Fruit fly (Drosophila melanogaster): Measurements from ENCODE around the gene CG17712.

CG17712 gene

DNA sequence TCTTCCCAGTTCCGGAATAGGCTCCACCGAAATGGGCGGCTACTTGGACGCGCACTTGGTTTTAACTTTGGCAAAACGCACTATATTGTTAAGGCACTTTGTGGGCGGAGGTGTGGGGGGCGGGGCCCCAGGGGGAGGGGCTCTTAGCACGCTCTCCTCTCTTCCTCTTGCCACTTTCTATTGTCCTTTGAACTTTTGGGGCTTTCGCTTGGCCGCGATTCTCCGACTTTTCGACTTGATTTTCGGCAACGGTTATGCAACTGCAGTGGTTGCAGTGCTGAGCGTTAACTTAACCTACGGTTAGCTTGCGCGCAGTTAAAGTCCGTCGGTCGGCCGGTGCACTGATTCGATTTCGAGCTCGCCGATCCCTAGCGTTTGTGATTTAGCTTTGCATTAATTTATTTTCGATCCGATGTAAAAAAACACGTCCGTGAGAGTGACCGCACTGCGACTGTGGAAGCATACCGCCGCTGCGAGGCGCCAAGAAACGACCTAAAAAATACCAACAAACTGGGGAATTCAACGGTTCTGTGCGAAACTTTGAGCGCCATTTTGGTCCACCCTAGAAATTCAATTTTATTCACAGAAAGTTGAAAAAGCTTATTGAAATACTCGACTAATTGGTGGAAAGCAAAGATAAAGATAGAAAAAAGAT, 27.9 kb downstream of the CG17712 start, which contains the start of gene Rim2 (continued):
- peak; percentile 28 for TF ChIP-seq CG3995 (GFP tag; optimal IDR thresholded peaks at IDR 0.05)
- peak; percentile 72 for TF ChIP-seq CG12659 (GFP tag; optimal IDR thresholded peaks at IDR 0.05)
- no peak for TF ChIP-seq kay (GFP tag; optimal IDR thresholded peaks at IDR 0.05)
- TF ChIP-seq CG10959 (GFP tag; IDR thresholded peaks at IDR 0.05): no peak
- TF ChIP-seq CG1233 (GFP tag; optimal IDR thresholded peaks at IDR 0.05): no peak
- TF ChIP-seq stc (GFP tag; IDR thresholded peaks at IDR 0.05): 0 out of 2 replicates have a peak, but pooled peaks have one; percentile 23
- 0 out of 2 replicates have a peak, but pooled peaks have one; percentile 26 for TF ChIP-seq sob (GFP tag; IDR thresholded peaks at IDR 0.05)
- no peak for TF ChIP-seq Doc3 (GFP tag; IDR thresholded peaks at IDR 0.05; ENCODE audit: partially characterized antibody)
- TF ChIP-seq knrl (GFP tag; IDR thresholded peaks at IDR 0.05; ENCODE audit: partially characterized antibody): peak; percentile 35; the same call in 1 of the 3 replicates
- TF ChIP-seq CG7987 (GFP tag; optimal IDR thresholded peaks at IDR 0.05): peak; percentile 44
- TF ChIP-seq abd-A (tag; optimal IDR thresholded peaks at IDR 0.05): peak; percentile 14
- TF ChIP-seq bbx (GFP tag; IDR thresholded peaks at IDR 0.05; ENCODE audit: partially characterized antibody): no peak; the same call in none of the 2 replicates
- TF ChIP-seq Oli (tag; optimal IDR thresholded peaks at IDR 0.05): no peak
- no peak for TF ChIP-seq aop (GFP tag; IDR thresholded peaks at IDR 0.05)
- no peak for TF ChIP-seq run (tag; optimal IDR thresholded peaks at IDR 0.05)
- no peak for TF ChIP-seq CG18262 (tag; optimal IDR thresholded peaks at IDR 0.05)
- peak; percentile 34 for TF ChIP-seq CG10267 (tag; optimal IDR thresholded peaks at IDR 0.05)
- peak; percentile 11 for TF ChIP-seq scrt (GFP tag; optimal IDR thresholded peaks at IDR 0.05)
- no peak; the same call in 1 of the 2 replicates for TF ChIP-seq Drgx (GFP tag; IDR thresholded peaks at IDR 0.05)
- no peak for TF ChIP-seq ab (GFP tag; optimal IDR thresholded peaks at IDR 0.05)
- TF ChIP-seq Hr78 (GFP tag; optimal IDR thresholded peaks at IDR 0.05): peak in 1 of 2 experiments; percentile 65
- TF ChIP-seq gfzf (GFP tag; optimal IDR thresholded peaks at IDR 0.05): peak; percentile 100
- TF ChIP-seq crc (GFP tag; optimal IDR thresholded peaks at IDR 0.05): no peak
- TF ChIP-seq Fer1 (GFP tag; optimal IDR thresholded peaks at IDR 0.05): peak; percentile 31
- TF ChIP-seq CG1647 (GFP tag; optimal IDR thresholded peaks at IDR 0.05): no peak
- TF ChIP-seq Max (GFP tag; optimal IDR thresholded peaks at IDR 0.05): no peak
- no peak for TF ChIP-seq sisA (GFP tag; IDR thresholded peaks at IDR 0.05)
- peak; percentile 22; the same call in 1 of the 2 replicates for TF ChIP-seq CG4360 (GFP tag; IDR thresholded peaks at IDR 0.05)
- TF ChIP-seq gro (GFP tag; optimal IDR thresholded peaks at IDR 0.05): peak; percentile 49
- TF ChIP-seq CG10147 (GFP tag; optimal IDR thresholded peaks at IDR 0.05): no peak
- peak; percentile 39 for TF ChIP-seq mirr (GFP tag; optimal IDR thresholded peaks at IDR 0.05)
- no peak for TF ChIP-seq emc (GFP tag; optimal IDR thresholded peaks at IDR 0.05)
- peak; percentile 40 for TF ChIP-seq CG8290 (GFP tag; optimal IDR thresholded peaks at IDR 0.05)
- TF ChIP-seq CG8290 (tag; optimal IDR thresholded peaks at IDR 0.05): peak in 1 of 2 experiments; percentile 68
- peak; percentile 40; the same call in 1 of the 2 replicates for TF ChIP-seq CG13287 (GFP tag; IDR thresholded peaks at IDR 0.05; ENCODE audit: partially characterized antibody)
- no peak for TF ChIP-seq CG10209 (GFP tag; optimal IDR thresholded peaks at IDR 0.05)
- peak; percentile 50; the same call in 1 of the 2 replicates for TF ChIP-seq Rfx (GFP tag; IDR thresholded peaks at IDR 0.05)
- no peak for TF ChIP-seq CG3407 (GFP tag; optimal IDR thresholded peaks at IDR 0.05)
- no peak for TF ChIP-seq CG15011 (GFP tag; optimal IDR thresholded peaks at IDR 0.05)
- no peak for TF ChIP-seq cas (GFP tag; IDR thresholded peaks at IDR 0.05)
- peak; percentile 15 for TF ChIP-seq NC2β (GFP tag; optimal IDR thresholded peaks at IDR 0.05)
- no peak for TF ChIP-seq sr (GFP tag; IDR thresholded peaks at IDR 0.05)
- no peak for TF ChIP-seq crp (GFP tag; optimal IDR thresholded peaks at IDR 0.05)
- no peak for TF ChIP-seq Mrtf (GFP tag; IDR thresholded peaks at IDR 0.05)
- no peak for TF ChIP-seq CG15479 (GFP tag; optimal IDR thresholded peaks at IDR 0.05)
- peak; percentile 57; the same call in 1 of the 2 replicates for TF ChIP-seq sna (GFP tag; IDR thresholded peaks at IDR 0.05; ENCODE audit: partially characterized antibody)
- TF ChIP-seq tx (GFP tag; optimal IDR thresholded peaks at IDR 0.05): no peak
- no peak for TF ChIP-seq al (GFP tag; IDR thresholded peaks at IDR 0.05)
- no peak for TF ChIP-seq danr (GFP tag; IDR thresholded peaks at IDR 0.05)
